Worm (Caenorhabditis elegans) whole organism, L4/young adult: ENCODE results near the gene F42A8.1.

Experiments used
- W03F9.2 ChIP-seq: fragments of 150-350 bp; optimal IDR thresholded peaks from 2 replicates; lab custom pipeline; 2014; ENCODE audit warnings: missing biosample characterization, missing genetic modification characterization
- dao-5 ChIP-seq: sonication (generic microtip); optimal IDR thresholded peaks from 2 replicates; lab custom pipeline; 2016; ENCODE audit warnings: missing genotype, missing genetic modification characterization, moderate library complexity, missing compliant biosample characterization
- him-1 ChIP-seq: sonication (generic microtip); optimal IDR thresholded peaks from 2 replicates; lab custom pipeline; 2016; ENCODE audit warnings: missing genotype, missing genetic modification reagents, missing genetic modification characterization, missing compliant biosample characterization

ce11 chrII:9385241-9385640, 38.9 kb upstream of the F42A8.1 start, which contains the start of gene C06C3.7:
- no peak for TF ChIP-seq him-1 (tag; lab: Kevin White, UChicago)
- TF ChIP-seq dao-5 (tag; lab: Kevin White, UChicago) = no peak
- no peak for TF ChIP-seq W03F9.2 (tag; lab: Kevin White, UChicago)
